Worm (Caenorhabditis elegans) whole organism, L4 larva: ENCODE results near the gene F36H1.12.

Experiments
- R02D3.7 ChIP-seq: fragments of 150-350 bp; sonication (generic microtip); optimal IDR thresholded peaks from 3 replicates; lab custom pipeline; 2014; ENCODE audit warnings: missing biosample characterization, missing genetic modification characterization
- T20F7.1 ChIP-seq: fragments of 200-800 bp; sonication (Bioruptor generic); optimal IDR thresholded peaks from 2 replicates; lab custom pipeline; 2018; ENCODE audit warnings: mild to moderate bottlenecking, missing genetic modification characterization, missing compliant biosample characterization
- Y48G9A.11 ChIP-seq: fragments of 200-800 bp; sonication (Bioruptor generic); IDR thresholded peaks from 2 replicates; pipeline ENCODE4 v1.3.6; 2022; ENCODE audit warnings: missing genetic modification reagents, missing genetic modification characterization, missing compliant biosample characterization
- Y5F2A.4 ChIP-seq: fragments of 200-800 bp; sonication (Bioruptor generic); optimal IDR thresholded peaks from 2 replicates; lab custom pipeline; 2018; ENCODE audit warnings: mild to moderate bottlenecking, missing genetic modification characterization, missing compliant biosample characterization
- aha-1 ChIP-seq: fragments of 150-350 bp; peaks from one replicate; lab custom pipeline; 2014; ENCODE audit warnings: missing biosample characterization, missing genetic modification characterization
- ama-1 ChIP-seq: fragments of 150-350 bp; optimal IDR thresholded peaks from 2 replicates; lab custom pipeline; 2014; ENCODE audit warnings: inconsistent platforms, mixed read lengths
- attf-4 ChIP-seq: sonication (generic microtip); optimal IDR thresholded peaks from 3 replicates; lab custom pipeline; 2017; ENCODE audit warnings: missing biosample characterization, missing genetic modification characterization
- ceh-20 ChIP-seq: fragments of 200-800 bp; sonication (Bioruptor generic); IDR thresholded peaks from 2 replicates; pipeline ENCODE4 v1.3.6; 2022; ENCODE audit warnings: missing genetic modification reagents, missing genetic modification characterization, missing compliant biosample characterization
- ceh-28 ChIP-seq: fragments of 150-350 bp; optimal IDR thresholded peaks from 2 replicates; lab custom pipeline; 2014; ENCODE audit warnings: missing biosample characterization, missing genetic modification reagents, missing genetic modification characterization
- ceh-32 ChIP-seq: sonication (generic microtip); optimal IDR thresholded peaks from 2 replicates; lab custom pipeline; 2016; ENCODE audit warnings: mild to moderate bottlenecking, missing genetic modification characterization, missing compliant biosample characterization; ENCODE audit not compliant: poor library complexity
- ceh-62 ChIP-seq: sonication (generic microtip); optimal IDR thresholded peaks from 2 replicates; lab custom pipeline; 2017; ENCODE audit warnings: missing biosample characterization, missing genetic modification characterization
- cey-2 ChIP-seq: sonication (generic microtip); optimal IDR thresholded peaks from 3 replicates; lab custom pipeline; 2017; ENCODE audit warnings: missing genetic modification characterization, mild to moderate bottlenecking, missing compliant biosample characterization, antibody characterized with exemption, borderline replicate concordance; ENCODE audit not compliant: insufficient read depth
- daf-16 ChIP-seq, 3 experiments: sonication (generic microtip); optimal IDR thresholded peaks; 2 replicates each; lab custom pipeline; 2016 to 2017; ENCODE audit warnings: missing genetic modification characterization in 3 of 3, missing genetic modification reagents in 3 of 3, mild to moderate bottlenecking in 2 of 3, missing compliant biosample characterization in 2 of 3, missing biosample characterization in 1 of 3, moderate library complexity in 1 of 3
- duxl-1 ChIP-seq: sonication (generic microtip); optimal IDR thresholded peaks from 2 replicates; lab custom pipeline; 2016; ENCODE audit warnings: mild to moderate bottlenecking, missing genetic modification characterization, moderate library complexity, missing compliant biosample characterization; ENCODE audit not compliant: poor library complexity
- dve-1 ChIP-seq: sonication (generic microtip); optimal IDR thresholded peaks from 2 replicates; lab custom pipeline; 2017; ENCODE audit warnings: antibody characterized with exemption, mild to moderate bottlenecking, missing genetic modification characterization, missing compliant biosample characterization; ENCODE audit not compliant: insufficient read depth
- egl-27 ChIP-seq: sonication (generic microtip); optimal IDR thresholded peaks from 3 replicates; lab custom pipeline; 2017; ENCODE audit warnings: missing biosample characterization, missing genetic modification reagents, missing genetic modification characterization
- fkh-10 ChIP-seq: fragments of 150-350 bp; optimal IDR thresholded peaks from 2 replicates; lab custom pipeline; 2014; ENCODE audit warnings: missing biosample characterization, missing genetic modification reagents, missing genetic modification characterization
- hlh-11 ChIP-seq: fragments of 200-800 bp; sonication (Bioruptor generic); optimal IDR thresholded peaks from 2 replicates; lab custom pipeline; 2018; ENCODE audit warnings: mild to moderate bottlenecking, missing genetic modification characterization, missing compliant biosample characterization
- lin-13 ChIP-seq: fragments of 150-350 bp; optimal IDR thresholded peaks from 2 replicates; lab custom pipeline; 2014; ENCODE audit warnings: missing biosample characterization, missing genetic modification reagents, missing genetic modification characterization
- lsy-2 ChIP-seq, 2 experiments: fragments of 150-350 bp in 1 of 2; sonication (generic microtip) in 1 of 2; optimal IDR thresholded peaks; 2 replicates each; lab custom pipeline; 2014 to 2017; ENCODE audit warnings: missing biosample characterization in 2 of 2, missing genetic modification characterization in 2 of 2
- mdl-1 ChIP-seq, 2 experiments: fragments of 150-350 bp in 1 of 2; sonication (generic microtip) in 1 of 2; optimal IDR thresholded peaks; 2 replicates each; lab custom pipeline; 2014 to 2017; ENCODE audit warnings: missing biosample characterization in 2 of 2, missing genetic modification characterization in 2 of 2
- mdt-29 ChIP-seq: fragments of 200-800 bp; sonication (Bioruptor generic); IDR thresholded peaks from 2 replicates; pipeline ENCODE4 v1.3.6; 2022; ENCODE audit warnings: missing genetic modification reagents, missing genetic modification characterization, missing compliant biosample characterization
- mep-1 ChIP-seq: fragments of 150-350 bp; sonication (generic microtip); optimal IDR thresholded peaks from 3 replicates; lab custom pipeline; 2014; ENCODE audit warnings: missing biosample characterization, missing genetic modification characterization
- mxl-3 ChIP-seq: fragments of 200-800 bp; sonication (Bioruptor generic); optimal IDR thresholded peaks from 2 replicates; lab custom pipeline; 2018; ENCODE audit warnings: mild to moderate bottlenecking, missing genetic modification characterization, missing compliant biosample characterization
- nhr-10 ChIP-seq: fragments of 150-350 bp; optimal IDR thresholded peaks from 2 replicates; lab custom pipeline; 2014; ENCODE audit warnings: missing biosample characterization, missing genetic modification characterization
- nhr-102 ChIP-seq: sonication (generic microtip); optimal IDR thresholded peaks from 2 replicates; lab custom pipeline; 2016; ENCODE audit warnings: mild to moderate bottlenecking, missing genetic modification characterization, moderate library complexity, missing compliant biosample characterization
- nhr-11 ChIP-seq: fragments of 150-350 bp; optimal IDR thresholded peaks from 2 replicates; lab custom pipeline; 2014; ENCODE audit warnings: missing biosample characterization, missing genetic modification characterization
- nhr-237 ChIP-seq: sonication (generic microtip); optimal IDR thresholded peaks from 2 replicates; lab custom pipeline; 2017; ENCODE audit warnings: missing biosample characterization, missing genetic modification characterization
- nhr-25 ChIP-seq: sonication (generic microtip); optimal IDR thresholded peaks from 2 replicates; lab custom pipeline; 2017; ENCODE audit warnings: missing genetic modification characterization, mild to moderate bottlenecking, missing compliant biosample characterization, antibody characterized with exemption, moderate library complexity, borderline replicate concordance; ENCODE audit not compliant: insufficient read depth
- nhr-28 ChIP-seq: fragments of 150-350 bp; optimal IDR thresholded peaks from 2 replicates; lab custom pipeline; 2014; ENCODE audit warnings: missing biosample characterization, missing genetic modification characterization
- nhr-76 ChIP-seq: fragments of 150-350 bp; optimal IDR thresholded peaks from 2 replicates; lab custom pipeline; 2014; ENCODE audit warnings: missing biosample characterization, missing genetic modification characterization
- pha-4 ChIP-seq, 2 experiments: fragments of 150-350 bp in 1 of 2; fragments of 200-800 bp in 1 of 2; sonication (Bioruptor generic) in 1 of 2; IDR thresholded peaks in 1 of 2; optimal IDR thresholded peaks in 1 of 2; 2 replicates each; pipeline versions ENCODE4 v1.3.6 to Lab custom; 2014 to 2022; ENCODE audit warnings: missing genetic modification characterization in 2 of 2, missing genetic modification reagents in 2 of 2, missing biosample characterization in 1 of 2, missing compliant biosample characterization in 1 of 2
- pqm-1 ChIP-seq: sonication (generic microtip); optimal IDR thresholded peaks from 2 replicates; lab custom pipeline; 2017; ENCODE audit warnings: missing biosample characterization, missing genetic modification characterization
- sdz-12 ChIP-seq: fragments of 200-800 bp; sonication (Bioruptor generic); optimal IDR thresholded peaks from 2 replicates; lab custom pipeline; 2018; ENCODE audit warnings: mild to moderate bottlenecking, missing genetic modification characterization, missing compliant biosample characterization
- tra-1 ChIP-seq: fragments of 200-800 bp; sonication (Bioruptor generic); IDR thresholded peaks from 2 replicates; pipeline ENCODE4 v1.3.6; 2022; ENCODE audit warnings: missing genetic modification reagents, missing genetic modification characterization, missing compliant biosample characterization
- unc-39 ChIP-seq: sonication (generic microtip); optimal IDR thresholded peaks from 2 replicates; lab custom pipeline; 2017; ENCODE audit warnings: missing biosample characterization, missing genetic modification characterization
- unc-62 ChIP-seq, 3 experiments: fragments of 150-350 bp in 1 of 3; sonication (generic microtip); optimal IDR thresholded peaks in 2 of 3; peaks in 1 of 3; 1 replicate in 1 of 3; 2 replicates in 2 of 3; lab custom pipeline; 2014 to 2017; ENCODE audit warnings: missing biosample characterization in 3 of 3, missing genetic modification characterization in 3 of 3, missing genetic modification reagents in 3 of 3, missing genotype in 1 of 3
- zfp-3 ChIP-seq: fragments of 200-800 bp; sonication (Bioruptor generic); conservative IDR thresholded peaks from 2 replicates; pipeline ENCODE4 v1.3.6; 2022; ENCODE audit warnings: missing genetic modification reagents, missing genetic modification characterization, missing compliant biosample characterization

The F36H1.12 gene

DNA sequence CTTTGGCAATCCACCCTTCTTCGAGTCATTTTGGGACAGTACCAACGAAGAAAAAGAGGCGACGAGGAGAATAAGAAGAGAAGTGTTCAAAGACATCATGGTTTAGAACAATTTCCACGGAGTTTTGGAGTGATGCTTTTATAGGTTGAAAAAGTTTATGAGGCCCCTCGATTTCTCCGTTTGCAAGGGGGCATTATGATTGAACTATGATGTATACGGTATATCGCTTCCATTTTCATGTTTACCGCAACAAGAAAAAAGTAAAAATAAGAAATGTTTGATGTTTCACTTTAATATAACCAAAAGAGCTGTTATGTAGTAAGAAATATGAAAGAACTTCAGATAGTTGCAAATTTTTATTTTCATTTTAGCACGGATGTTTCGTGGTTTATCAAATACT, 47.9 kb upstream of the F36H1.12 start, which contains the start of gene srlf-18 (continued):
- no peak for TF ChIP-seq ceh-28 (tag; lab: Kevin White, UChicago)
- TF ChIP-seq, all 104 proteins: peak for 0

ce11 chrIV:11100271-11100670, 46.8 kb upstream of the F36H1.12 start, which contains the start of gene str-3:
Gene str-3 (minus strand): TSS chrIV:11100371.
- no peak for TF ChIP-seq nhr-102 (tag; lab: Kevin White, UChicago)
- peak in 1 of 2 experiments; percentile 33 for TF ChIP-seq unc-62 (GFP tag; optimal IDR thresholded peaks at IDR 0.05 in 1 of 2; lab: Kevin White, UChicago)
- TF ChIP-seq unc-62 (tag; optimal IDR thresholded peaks at IDR 0.05; lab: Kevin White, UChicago), result no peak

- TF ChIP-seq nhr-76 (tag; lab: Kevin White, UChicago) (peak; percentile 76), egl-27 (tag; lab: Kevin White, UChicago) (no peak)
These were observed 44.3 kb upstream of the F36H1.12 start, which contains the start of gene M7.12 for ce11 chrIV:11097795-11098194. Gene M7.12 (minus strand): TSS chrIV:11097982.

- TF ChIP-seq lsy-2 (tag; optimal IDR thresholded peaks at IDR 0.05; lab: Kevin White, UChicago) (peak in 1 of 2 experiments; percentile 24), unc-62 (GFP tag; optimal IDR thresholded peaks at IDR 0.05 in 1 of 2; lab: Kevin White, UChicago) (peak in 1 of 2 experiments; percentile 93), unc-62 (tag; optimal IDR thresholded peaks at IDR 0.05; lab: Kevin White, UChicago) (no peak), egl-27 (tag; lab: Kevin White, UChicago) (no peak), nhr-11 (tag; lab: Kevin White, UChicago) (no peak), fkh-10 (GFP tag; lab: Kevin White, UChicago) (peak; percentile 86), aha-1 (tag; lab: Kevin White, UChicago) (peak; percentile 42), mdl-1 (tag; optimal IDR thresholded peaks at IDR 0.05; lab: Kevin White, UChicago) (no peak), lin-13 (no peak), attf-4 (tag; lab: Kevin White, UChicago) (no peak)
These were observed 41.5 kb upstream of the F36H1.12 start, which contains the start of gene M7.8 for ce11 chrIV:11094974-11095373. Gene M7.8 (minus strand): TSS chrIV:11095085.

DNA sequence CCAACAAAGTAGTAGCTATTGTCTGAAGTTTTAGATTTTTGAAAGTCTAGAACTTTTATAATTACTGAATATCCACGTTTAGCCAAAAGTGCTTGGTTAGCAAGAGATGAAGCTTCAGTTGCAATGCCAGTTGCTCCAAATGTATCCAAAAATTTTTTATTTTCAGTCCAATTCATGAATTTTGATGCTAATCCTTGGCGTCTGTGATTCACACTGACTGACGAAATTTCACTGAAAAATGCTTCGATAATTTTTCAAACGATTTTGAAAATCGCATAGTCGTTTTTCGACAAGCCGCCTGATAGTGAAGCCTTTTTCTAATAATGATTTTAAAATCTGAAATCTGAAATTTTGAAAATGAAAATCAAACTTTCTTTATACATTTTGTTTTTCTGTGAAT, 40.5 kb upstream of the F36H1.12 start:
- TF ChIP-seq nhr-10 (tag; lab: Kevin White, UChicago), result no peak
- TF ChIP-seq daf-16 (GFP tag; optimal IDR thresholded peaks at IDR 0.05; lab: Kevin White, UChicago), result no peak
- TF ChIP-seq daf-16 (tag; optimal IDR thresholded peaks at IDR 0.05; lab: Kevin White, UChicago), result no peak
- TF ChIP-seq aha-1 (tag; lab: Kevin White, UChicago), result peak; percentile 93
- no peak for TF ChIP-seq nhr-237
- no peak for TF ChIP-seq Y48G9A.11
- TF ChIP-seq ceh-28 (tag; lab: Kevin White, UChicago), result no peak
- no peak for TF ChIP-seq R02D3.7 (tag; lab: Kevin White, UChicago)

ce11 chrIV:11092502-11093080, 39.1 kb upstream of the F36H1.12 start, which contains the start of gene bcc-1:
Gene bcc-1 (minus strand): TSS chrIV:11092552.
- TF ChIP-seq unc-39 (tag; lab: Kevin White, UChicago), result no peak
- peak; percentile 10 for TF ChIP-seq nhr-25 (tag; lab: Kevin White, UChicago)
- no peak for TF ChIP-seq pha-4 (GFP tag; IDR thresholded peaks at IDR 0.05; lab: Robert Waterston, UW)
- TF ChIP-seq pha-4 (tag; optimal IDR thresholded peaks at IDR 0.05; lab: Kevin White, UChicago), result no peak
- TF ChIP-seq ceh-62, result no peak
- peak; percentile 78; the same call in 1 of the 2 replicates for TF ChIP-seq ceh-20 (GFP tag; lab: Robert Waterston, UW)
- no peak for TF ChIP-seq mdt-29 (GFP tag; lab: Robert Waterston, UW)
- no peak for TF ChIP-seq pqm-1 (tag; lab: Kevin White, UChicago)
- no peak for TF ChIP-seq Y5F2A.4 (GFP tag; lab: Kevin White, UChicago)
- peak; percentile 55 for TF ChIP-seq hlh-11 (tag; lab: Kevin White, UChicago)
- TF ChIP-seq ama-1 (lab: Kevin White, UChicago), result no peak
- TF ChIP-seq dve-1 (tag; lab: Kevin White, UChicago), result peak; percentile 44
- no peak for TF ChIP-seq duxl-1 (tag; lab: Kevin White, UChicago)
- no peak for TF ChIP-seq sdz-12 (GFP tag; lab: Kevin White, UChicago)
- no peak for TF ChIP-seq mep-1 (tag; lab: Kevin White, UChicago)
- peak; percentile 62 for TF ChIP-seq nhr-28 (tag; lab: Kevin White, UChicago)
- TF ChIP-seq mxl-3 (GFP tag; lab: Kevin White, UChicago), result peak; percentile 27
- no peak for TF ChIP-seq ceh-32 (tag; lab: Kevin White, UChicago)
- no peak for TF ChIP-seq zfp-3 (GFP tag; lab: Robert Waterston, UW)
- TF ChIP-seq tra-1, result 0 out of 2 replicates have a peak, but pooled peaks have one; percentile 38
- no peak for TF ChIP-seq T20F7.1 (GFP tag; lab: Kevin White, UChicago)
- peak; percentile 42 for TF ChIP-seq cey-2 (tag; lab: Kevin White, UChicago)
